Worm (Caenorhabditis elegans) whole organism, late embryonic: ENCODE data around the gene dhps-1.

Experiments used
- ceh-30 ChIP-seq: fragments of 150-350 bp; optimal IDR thresholded peaks from 2 replicates; lab custom pipeline; 2014; ENCODE audit warnings: missing biosample characterization, missing genetic modification characterization
- lin-11 ChIP-seq: fragments of 200-800 bp; sonication (Bioruptor generic); optimal IDR thresholded peaks from 2 replicates; lab custom pipeline; 2018; ENCODE audit warnings: mild to moderate bottlenecking, missing genetic modification characterization, missing compliant biosample characterization

ce11 chrII:11980110-11980509 lies 12.7 kb upstream of the dhps-1 start:
- TF ChIP-seq lin-11 = peak; percentile 1
- no peak for TF ChIP-seq ceh-30 (tag; lab: Kevin White, UChicago)
